Fruit fly (Drosophila melanogaster) whole organism, pupa: ENCODE data around the gene Trf4-1.

ENCODE experiments used
- CG10348 ChIP-seq: fragments of 200-800 bp; sonication (Bioruptor generic); IDR thresholded peaks from 2 replicates; pipeline ENCODE4 v1.3.6; 2022; ENCODE audit warnings: missing biosample characterization, missing genetic modification characterization
- CG12605 ChIP-seq: fragments of 200-800 bp; sonication (Bioruptor generic); IDR thresholded peaks from 2 replicates; pipeline ENCODE4 v1.3.6; 2022; ENCODE audit warnings: missing biosample characterization, missing genetic modification characterization
- CG13204 ChIP-seq: fragments of 200-800 bp; sonication (Bioruptor generic); optimal IDR thresholded peaks from 2 replicates; lab custom pipeline; 2018; ENCODE audit warnings: missing biosample characterization, mild to moderate bottlenecking, missing genetic modification characterization, moderate library complexity
- CG14655 ChIP-seq: fragments of 200-800 bp; sonication (Bioruptor generic); optimal IDR thresholded peaks from 3 replicates; lab custom pipeline; 2017; ENCODE audit warnings: mild to moderate bottlenecking, missing biosample characterization, missing genetic modification reagents, missing genetic modification characterization
- CG15710 ChIP-seq: fragments of 200-800 bp; sonication (Bioruptor generic); optimal IDR thresholded peaks from 2 replicates; lab custom pipeline; 2018; ENCODE audit warnings: missing biosample characterization, mild to moderate bottlenecking, missing genetic modification characterization, moderate library complexity
- CG17806 ChIP-seq: fragments of 200-800 bp; sonication (Bioruptor generic); optimal IDR thresholded peaks from 2 replicates; lab custom pipeline; 2018; ENCODE audit warnings: missing biosample characterization, mild to moderate bottlenecking, missing genetic modification characterization, moderate library complexity
- CG32121 ChIP-seq: fragments of 200-800 bp; sonication (Bioruptor generic); IDR thresholded peaks from 2 replicates; pipeline ENCODE4 v1.3.6; 2022; ENCODE audit warnings: missing biosample characterization, missing genetic modification characterization
- CG34367 ChIP-seq: fragments of 200-800 bp; sonication (Bioruptor generic); optimal IDR thresholded peaks from 2 replicates; lab custom pipeline; 2018; ENCODE audit warnings: missing biosample characterization, mild to moderate bottlenecking, missing genetic modification characterization
- CG4496 ChIP-seq: fragments of 200-800 bp; sonication (Bioruptor generic); IDR thresholded peaks from 3 replicates; pipeline ENCODE4 v1.3.6; 2022; ENCODE audit warnings: missing biosample characterization, missing genetic modification characterization
- CG8159 ChIP-seq: fragments of 200-800 bp; sonication (Bioruptor generic); optimal IDR thresholded peaks from 3 replicates; lab custom pipeline; 2018; ENCODE audit warnings: missing biosample characterization, mild to moderate bottlenecking, missing genetic modification characterization, moderate library complexity
- CG8301 ChIP-seq: fragments of 200-800 bp; sonication (Bioruptor generic); optimal IDR thresholded peaks from 2 replicates; lab custom pipeline; 2018; ENCODE audit warnings: missing biosample characterization, mild to moderate bottlenecking, missing genetic modification characterization
- CG9948 ChIP-seq: fragments of 200-800 bp; sonication (Bioruptor generic); optimal IDR thresholded peaks from 2 replicates; lab custom pipeline; 2018; ENCODE audit warnings: missing biosample characterization, mild to moderate bottlenecking, missing genetic modification characterization, moderate library complexity
- D1 ChIP-seq: fragments of 200-800 bp; sonication (Bioruptor generic); optimal IDR thresholded peaks from 2 replicates; lab custom pipeline; 2018; ENCODE audit warnings: missing biosample characterization, mild to moderate bottlenecking, missing genetic modification characterization, moderate library complexity
- EcR ChIP-seq: fragments of 200-800 bp; sonication (Bioruptor generic); optimal IDR thresholded peaks from 3 replicates; lab custom pipeline; 2019; ENCODE audit warnings: missing biosample characterization, missing genetic modification characterization, mild to moderate bottlenecking, moderate library complexity, missing genetic modification reagents
- Ets98B ChIP-seq: fragments of 200-800 bp; sonication (Bioruptor generic); IDR thresholded peaks from 2 replicates; pipeline ENCODE4 v1.3.6; 2022; ENCODE audit warnings: missing biosample characterization, missing genetic modification characterization
- Pif1A ChIP-seq: fragments of 200-800 bp; sonication (Bioruptor generic); optimal IDR thresholded peaks from 3 replicates; lab custom pipeline; 2016; ENCODE audit warnings: missing biosample characterization, missing genetic modification characterization
- Pif1B ChIP-seq: fragments of 200-800 bp; sonication (Bioruptor generic); optimal IDR thresholded peaks from 3 replicates; lab custom pipeline; 2016; ENCODE audit warnings: missing biosample characterization, missing genetic modification characterization
- Snoo ChIP-seq: fragments of 200-800 bp; sonication (Bioruptor generic); optimal IDR thresholded peaks from 3 replicates; lab custom pipeline; 2017; ENCODE audit warnings: missing biosample characterization, mild to moderate bottlenecking, missing genetic modification characterization, inconsistent platforms
- fd96Ca ChIP-seq: fragments of 200-800 bp; sonication (Bioruptor generic); IDR thresholded peaks from 3 replicates; pipeline ENCODE4 v1.3.6; 2022; ENCODE audit warnings: missing biosample characterization, missing genetic modification characterization
- gl ChIP-seq: fragments of 200-800 bp; sonication (Bioruptor generic); optimal IDR thresholded peaks from 2 replicates; lab custom pipeline; 2018; ENCODE audit warnings: missing biosample characterization, mild to moderate bottlenecking, missing genetic modification characterization
- rn ChIP-seq: fragments of 200-800 bp; sonication (Bioruptor generic); IDR thresholded peaks from 2 replicates; pipeline ENCODE4 v1.3.6; 2022; ENCODE audit warnings: missing biosample characterization, missing genetic modification characterization

The Trf4-1 gene

DNA sequence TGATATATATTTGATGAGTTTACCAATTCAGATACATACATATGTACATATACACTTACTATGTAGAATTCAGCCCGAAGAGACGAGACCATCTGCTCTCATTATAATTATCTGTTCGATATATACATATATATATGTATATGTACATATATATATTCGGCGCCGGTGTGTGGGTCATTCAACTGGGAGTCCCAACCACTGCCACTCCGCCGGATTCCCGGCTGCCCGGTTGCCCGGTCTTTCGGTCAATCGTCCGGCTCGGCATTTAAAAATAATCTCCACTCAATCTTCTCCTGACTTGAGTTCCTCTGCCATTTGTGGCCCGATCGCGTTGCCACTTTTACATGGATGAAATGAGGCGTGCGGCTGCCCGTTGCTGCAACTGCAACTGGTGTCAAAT, 16.6 kb downstream of the Trf4-1 start:
- TF ChIP-seq CG15710, result no peak
- no peak for TF ChIP-seq Ets98B (GFP tag; lab: Robert Waterston, UW)
- TF ChIP-seq CG13204, result no peak
- TF ChIP-seq CG32121 (GFP tag; lab: Robert Waterston, UW), result no peak
- TF ChIP-seq CG14655 (GFP tag; lab: Kevin White, UChicago), result no peak
- TF ChIP-seq gl (tag; lab: Kevin White, UChicago), result no peak
- no peak for TF ChIP-seq CG10348 (GFP tag; lab: Robert Waterston, UW)
- TF ChIP-seq CG17806 (tag; lab: Kevin White, UChicago), result no peak
- TF ChIP-seq rn (GFP tag; lab: Robert Waterston, UW), result no peak

DNA sequence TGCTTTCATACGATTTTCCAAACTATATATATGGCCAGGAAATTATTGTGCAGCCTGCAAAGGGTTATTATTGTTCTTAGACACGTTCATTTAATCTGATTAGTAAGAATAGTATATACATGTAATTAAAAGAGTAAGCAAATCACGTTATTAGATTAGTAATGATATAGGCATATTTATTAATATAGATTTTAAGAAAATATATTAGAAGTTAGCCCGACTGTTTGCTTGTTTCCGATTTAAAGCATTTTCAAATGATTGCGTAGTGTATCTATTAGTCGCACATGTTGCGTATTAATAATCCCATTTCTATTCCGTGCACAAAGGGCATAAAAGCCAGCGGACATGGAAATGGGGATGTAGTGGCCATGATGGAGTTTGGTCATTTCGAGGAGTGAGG, 19.0 kb downstream of the Trf4-1 start:
- TF ChIP-seq CG14655 (GFP tag; lab: Kevin White, UChicago) (no peak), CG12605 (GFP tag; lab: Robert Waterston, UW) (no peak), CG8159 (tag; lab: Kevin White, UChicago) (no peak), D1 (tag; lab: Kevin White, UChicago) (no peak), CG13204 (no peak), CG9948 (tag; lab: Kevin White, UChicago) (no peak), EcR (GFP tag; lab: Kevin White, UChicago) (no peak), CG4496 (no peak), CG32121 (GFP tag; lab: Robert Waterston, UW) (no peak), Snoo (tag; lab: Kevin White, UChicago) (no peak), CG8301 (tag; lab: Kevin White, UChicago) (no peak), CG34367 (tag; lab: Kevin White, UChicago) (no peak), CG10348 (GFP tag; lab: Robert Waterston, UW) (no peak)

DNA sequence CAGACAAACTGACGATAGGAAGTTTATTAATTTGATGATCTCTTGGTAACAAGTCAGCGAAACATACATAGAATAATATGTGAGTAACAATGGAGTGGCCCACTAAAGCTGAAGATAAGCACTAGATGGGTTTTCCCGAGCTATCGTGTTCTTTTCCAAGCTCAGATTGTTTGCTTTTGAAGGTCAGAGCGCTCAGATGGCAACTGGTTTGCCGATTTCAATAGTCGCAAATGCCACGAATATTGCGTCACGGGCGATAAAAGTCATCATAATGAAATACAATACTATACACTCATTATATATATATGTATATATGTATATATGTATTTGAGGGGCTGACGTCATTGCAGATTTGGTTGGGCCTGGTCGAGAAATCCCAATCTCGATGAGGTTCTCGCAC, 19.8 kb downstream of the Trf4-1 start:
- TF ChIP-seq rn (GFP tag; lab: Robert Waterston, UW), result no peak
- no peak for TF ChIP-seq CG14655 (GFP tag; lab: Kevin White, UChicago)
- TF ChIP-seq CG8301 (tag; lab: Kevin White, UChicago), result no peak
- TF ChIP-seq CG34367 (tag; lab: Kevin White, UChicago), result no peak
- no peak for TF ChIP-seq EcR (GFP tag; lab: Kevin White, UChicago)
- TF ChIP-seq CG13204, result no peak
- TF ChIP-seq fd96Ca (GFP tag; lab: Robert Waterston, UW), result no peak
- no peak for TF ChIP-seq CG9948 (tag; lab: Kevin White, UChicago)
- TF ChIP-seq CG4496, result no peak
- TF ChIP-seq Pif1B (GFP tag; lab: Kevin White, UChicago), result no peak
- no peak for TF ChIP-seq Snoo (tag; lab: Kevin White, UChicago)
- TF ChIP-seq Pif1A, result no peak
- no peak for TF ChIP-seq CG32121 (GFP tag; lab: Robert Waterston, UW)
- no peak for TF ChIP-seq CG10348 (GFP tag; lab: Robert Waterston, UW)
- no peak for TF ChIP-seq CG12605 (GFP tag; lab: Robert Waterston, UW)
- TF ChIP-seq CG17806 (tag; lab: Kevin White, UChicago), result no peak
- TF ChIP-seq CG15710, result no peak
- no peak for TF ChIP-seq D1 (tag; lab: Kevin White, UChicago)
- no peak for TF ChIP-seq Ets98B (GFP tag; lab: Robert Waterston, UW)
- no peak for TF ChIP-seq gl (tag; lab: Kevin White, UChicago)
- TF ChIP-seq, all 21 proteins: peak for 0

DNA sequence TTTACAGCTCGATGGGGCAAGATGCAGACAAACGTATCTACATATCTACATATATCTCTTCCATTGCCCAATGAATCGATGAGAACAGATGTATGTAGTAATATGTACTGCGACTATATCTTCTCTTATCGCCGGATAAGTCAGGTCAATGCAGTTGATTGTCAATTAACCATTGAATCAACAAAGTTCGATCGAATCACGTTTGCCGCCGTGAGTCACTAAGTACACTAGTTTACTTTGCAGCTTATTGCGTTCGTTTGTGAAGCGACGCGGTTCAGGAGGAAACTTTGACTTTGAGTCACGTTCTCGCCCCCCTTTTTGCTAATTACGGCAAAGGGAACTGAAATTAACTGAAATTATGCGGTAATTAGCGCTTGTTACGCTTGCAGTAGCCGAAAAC, 20.7 kb downstream of the Trf4-1 start:
- TF ChIP-seq EcR (GFP tag; lab: Kevin White, UChicago) (peak; percentile 38), gl (tag; lab: Kevin White, UChicago) (peak; percentile 57), CG8301 (tag; lab: Kevin White, UChicago) (no peak), CG13204 (peak; percentile 16), CG9948 (tag; lab: Kevin White, UChicago) (no peak), CG34367 (tag; lab: Kevin White, UChicago) (no peak), Snoo (tag; lab: Kevin White, UChicago) (no peak)

DNA sequence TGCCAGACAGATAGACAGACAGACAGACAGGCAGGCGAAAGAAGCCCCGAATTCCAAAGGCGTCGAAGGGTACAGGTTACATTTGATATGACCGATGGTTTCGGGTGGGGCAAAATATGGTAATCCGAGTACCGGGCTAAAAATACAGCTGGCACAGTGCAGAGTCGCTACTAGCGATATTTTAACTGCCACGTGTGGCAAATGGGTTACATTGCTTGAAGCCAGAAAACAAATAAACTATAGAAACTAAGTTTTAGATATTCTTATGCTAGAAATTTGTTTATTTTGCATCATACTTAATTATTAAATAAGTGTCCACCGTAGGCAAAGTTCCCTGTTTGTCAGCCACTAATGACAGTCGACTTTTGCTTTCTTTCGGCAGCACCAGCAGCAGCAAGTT, 23.0 kb downstream of the Trf4-1 start:
- TF ChIP-seq CG12605 (GFP tag; lab: Robert Waterston, UW), result no peak
- TF ChIP-seq rn (GFP tag; lab: Robert Waterston, UW), result no peak
- no peak for TF ChIP-seq D1 (tag; lab: Kevin White, UChicago)
- TF ChIP-seq, all 21 proteins: peak for 0

DNA sequence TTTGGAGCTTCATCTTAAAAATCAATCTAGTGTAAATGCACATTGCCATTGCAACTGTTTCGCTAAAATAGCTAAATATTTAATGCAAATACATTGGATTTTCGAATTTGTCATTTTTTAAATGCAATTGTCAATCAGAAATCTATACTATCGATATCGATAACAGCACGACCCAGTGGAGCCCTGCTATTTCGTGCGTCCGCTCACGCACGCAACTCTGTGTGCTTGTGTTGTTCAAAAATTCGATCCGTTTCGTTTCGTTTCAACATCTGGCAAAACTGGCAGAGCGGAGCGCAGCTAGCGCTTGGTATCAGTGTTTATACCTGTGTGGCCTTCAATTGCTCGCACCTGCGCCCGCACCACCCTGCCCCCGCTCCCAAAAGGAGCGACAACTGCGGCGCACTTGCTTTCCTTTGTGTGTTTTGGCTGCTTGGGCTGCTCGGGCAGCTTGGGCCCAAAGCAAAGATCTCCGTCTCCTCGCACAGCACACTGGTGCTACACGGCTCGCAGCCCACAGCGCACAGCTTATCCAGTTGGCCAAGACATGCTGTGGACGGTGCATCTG, 28.6 kb downstream of the Trf4-1 start, which contains the start of gene CG12081:
CG12081 (plus strand) TSS at position 205 of the 565 bp plus-strand sequence.
- TF ChIP-seq CG4496 (0 out of 3 replicates have a peak, but pooled peaks have one; percentile 21), Pif1A (no peak), Ets98B (GFP tag; lab: Robert Waterston, UW) (no peak)
- TF ChIP-seq, all 21 proteins: peak for 1

- TF ChIP-seq CG8159 (tag; lab: Kevin White, UChicago) (no peak), CG9948 (tag; lab: Kevin White, UChicago) (no peak), CG32121 (GFP tag; lab: Robert Waterston, UW) (no peak), CG12605 (GFP tag; lab: Robert Waterston, UW) (no peak)
Observed at dm6 chrX:8591685-8592127, 31.6 kb downstream of the Trf4-1 start, which contains the start of the genes CG12659 and Crag. CG12659 (minus strand) TSS chrX:8591729. Crag (plus strand) TSS chrX:8592031.
